Fruit fly (Drosophila melanogaster): ENCODE measurements around the gene rdgB.

Gene rdgB

dm6 chrX:13815526-13816173, 53.1 kb downstream of the rdgB start (continued):
- TF ChIP-seq gro (GFP tag; optimal IDR thresholded peaks at IDR 0.05) (no peak), CG4854 (GFP tag; optimal IDR thresholded peaks at IDR 0.05) (no peak), CG1233 (GFP tag; optimal IDR thresholded peaks at IDR 0.05) (no peak), Rfx (GFP tag; IDR thresholded peaks at IDR 0.05) (peak; percentile 43), CG4424 (GFP tag; optimal IDR thresholded peaks at IDR 0.05) (peak; percentile 70), tx (GFP tag; optimal IDR thresholded peaks at IDR 0.05) (no peak), CG12744 (GFP tag; optimal IDR thresholded peaks at IDR 0.05) (no peak), Drgx (GFP tag; IDR thresholded peaks at IDR 0.05) (peak; percentile 75), mld (GFP tag; IDR thresholded peaks at IDR 0.05; ENCODE audit: partially characterized antibody) (no peak), CG6854 (GFP tag; optimal IDR thresholded peaks at IDR 0.05) (peak; percentile 9), CG10147 (GFP tag; optimal IDR thresholded peaks at IDR 0.05) (peak; percentile 35), CG15073 (GFP tag; optimal IDR thresholded peaks at IDR 0.05) (no peak), CG10267 (tag; optimal IDR thresholded peaks at IDR 0.05) (peak; percentile 43), CG11093 (GFP tag; IDR thresholded peaks at IDR 0.05) (peak; percentile 63; the same call in 2 of the 3 replicates), CG7271 (tag; optimal IDR thresholded peaks at IDR 0.05) (no peak), H15 (GFP tag; IDR thresholded peaks at IDR 0.05) (peak; percentile 53; the same call in 1 of the 3 replicates), PHDP (tag; optimal IDR thresholded peaks at IDR 0.05) (peak; percentile 59), CG15269 (tag; optimal IDR thresholded peaks at IDR 0.05) (peak; percentile 73), lola (GFP tag; optimal IDR thresholded peaks at IDR 0.05) (peak in 1 of 3 experiments; percentile 44), CG11456 (GFP tag; IDR thresholded peaks at IDR 0.05) (peak; percentile 34; the same call in 1 of the 3 replicates), sim (GFP tag; IDR thresholded peaks at IDR 0.05) (no peak), hbn (GFP tag; IDR thresholded peaks at IDR 0.05; ENCODE audit: partially characterized antibody) (no peak), dm (GFP tag; optimal IDR thresholded peaks at IDR 0.05) (peak; percentile 11), sob (GFP tag; IDR thresholded peaks at IDR 0.05) (0 out of 2 replicates have a peak, but pooled peaks have one; percentile 37), CG11695 (GFP tag; IDR thresholded peaks at IDR 0.05) (peak; percentile 58; the same call in 2 of the 3 replicates), ken (GFP tag; IDR thresholded peaks at IDR 0.05) (no peak), slou (GFP tag; optimal IDR thresholded peaks at IDR 0.05) (peak; percentile 42), lilli (GFP tag; optimal IDR thresholded peaks at IDR 0.05) (peak; percentile 34), CG7556 (GFP tag; optimal IDR thresholded peaks at IDR 0.05) (peak; percentile 69), wdn (GFP tag; IDR thresholded peaks at IDR 0.05) (no peak), BEAF-32 (GFP tag; optimal IDR thresholded peaks at IDR 0.05) (no peak), stc (GFP tag; IDR thresholded peaks at IDR 0.05) (peak; percentile 52; the same call in 1 of the 2 replicates), dpn (GFP tag; optimal IDR thresholded peaks at IDR 0.05) (peak; percentile 55 to 70), CG9817 (tag; optimal IDR thresholded peaks at IDR 0.05) (peak; percentile 16), HLH3B (GFP tag; IDR thresholded peaks at IDR 0.05) (no peak), tna (GFP tag; IDR thresholded peaks at IDR 0.05; ENCODE audit: partially characterized antibody) (no peak), pros (GFP tag; optimal IDR thresholded peaks at IDR 0.05) (no peak), Adf1 (GFP tag; IDR thresholded peaks at IDR 0.05) (peak; percentile 58), lab (GFP tag; optimal IDR thresholded peaks at IDR 0.05) (peak; percentile 73), sug (tag; optimal IDR thresholded peaks at IDR 0.05) (peak; percentile 22), ap (GFP tag; IDR thresholded peaks at IDR 0.05) (no peak; the same call in 1 of the 2 replicates), H2.0 (GFP tag; IDR thresholded peaks at IDR 0.05) (peak; percentile 43; the same call in 1 of the 2 replicates), Blimp-1 (GFP tag; optimal IDR thresholded peaks at IDR 0.05) (peak; percentile 50), shn (GFP tag; optimal IDR thresholded peaks at IDR 0.05) (no peak), Nf-YB (GFP tag; optimal IDR thresholded peaks at IDR 0.05) (peak; percentile 14), CG5953 (GFP tag; IDR thresholded peaks at IDR 0.05) (no peak), CG15011 (GFP tag; optimal IDR thresholded peaks at IDR 0.05) (peak; percentile 38), Atf-2 (GFP tag; optimal IDR thresholded peaks at IDR 0.05) (peak; percentile 36), cad (GFP tag; optimal IDR thresholded peaks at IDR 0.05) (no peak), btn (GFP tag; optimal IDR thresholded peaks at IDR 0.05) (no peak)
